Fruit fly (Drosophila melanogaster) Kc167 (cell line): ENCODE measurements around the gene CG12253.

Experiments
- Myc ChIP-seq: fragments of >200 bp; optimal IDR thresholded peaks from 2 replicates; lab custom pipeline; 2017; ENCODE audit warnings: missing external identifiers
- Sin3A ChIP-seq: fragments of >200 bp; optimal IDR thresholded peaks from 2 replicates; lab custom pipeline; 2018; ENCODE audit warnings: missing external identifiers
- h ChIP-seq: fragments of >200 bp; optimal IDR thresholded peaks from 3 replicates; lab custom pipeline; 2018; ENCODE audit warnings: missing external identifiers
- insv ChIP-seq: fragments of >200 bp; optimal IDR thresholded peaks from 3 replicates; lab custom pipeline; 2018; ENCODE audit warnings: missing external identifiers
- psq ChIP-seq: fragments of >200 bp; optimal IDR thresholded peaks from 2 replicates; lab custom pipeline; 2017; ENCODE audit warnings: missing external identifiers
- ttk ChIP-seq: sonication (Bioruptor generic); optimal IDR thresholded peaks from 2 replicates; lab custom pipeline; 2017; ENCODE audit warnings: missing external identifiers

The CG12253 gene

DNA sequence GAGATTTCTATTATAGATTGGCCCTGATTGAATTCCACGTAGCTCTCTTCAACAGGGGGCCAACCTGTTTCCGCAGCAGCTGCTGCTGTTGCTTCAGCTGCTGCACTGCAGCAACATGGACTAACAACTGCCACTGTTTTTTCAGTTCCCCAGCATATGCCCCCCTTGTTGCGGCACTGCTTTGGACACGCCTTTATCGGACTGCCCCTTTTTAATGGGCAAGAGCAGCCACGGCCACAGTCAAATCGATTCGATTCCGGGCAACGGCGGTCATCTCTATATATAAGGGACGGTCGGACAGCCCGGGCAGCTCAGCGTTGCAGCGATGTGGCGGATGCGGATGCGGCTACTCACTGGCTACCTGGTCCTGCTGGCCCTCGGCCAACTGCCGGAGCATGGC lies 27.7 kb downstream of the CG12253 start, which contains the start of gene Acp32CD:
TSS of gene Acp32CD (plus strand) at position 301 of the 400 bp plus-strand sequence.
- TF ChIP-seq Myc (lab: Kevin White, UChicago), result no peak
- TF ChIP-seq Sin3A (lab: Kevin White, UChicago), result no peak
- no peak for TF ChIP-seq insv

- no peak for TF ChIP-seq insv
- no peak for TF ChIP-seq h (lab: Kevin White, UChicago)
- no peak for TF ChIP-seq Sin3A (lab: Kevin White, UChicago)
- TF ChIP-seq psq (lab: Kevin White, UChicago), result no peak
- TF ChIP-seq ttk (lab: Kevin White, UChicago), result no peak
- no peak for TF ChIP-seq Myc (lab: Kevin White, UChicago)
These were observed 29.1 kb downstream of the CG12253 start, which contains the start of gene CG14913 for dm6 chr2L:11016695-11017094. CG14913 (plus strand) TSS chr2L:11016995.

dm6 chr2L:11021606-11022005 lies 34.0 kb downstream of the CG12253 start:
- TF ChIP-seq Myc (lab: Kevin White, UChicago), result no peak

DNA sequence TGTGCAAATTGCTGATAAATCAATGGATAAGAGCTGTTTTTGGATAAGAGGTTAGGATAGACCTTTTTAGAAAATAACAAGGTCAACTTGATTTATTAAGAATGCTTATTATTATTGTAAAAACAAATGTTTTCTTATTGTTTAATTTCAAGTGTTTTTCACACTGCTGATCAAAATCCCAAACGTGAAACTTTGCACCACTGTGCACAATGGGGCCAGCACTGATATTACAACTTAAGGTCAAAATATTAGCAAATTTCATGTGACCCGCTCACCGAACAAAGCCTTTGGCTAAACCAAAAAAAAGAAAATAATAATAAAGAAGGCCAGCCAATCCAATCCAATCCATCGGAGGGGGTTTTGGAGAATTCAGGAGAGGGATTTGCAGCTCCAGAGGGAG lies 35.2 kb downstream of the CG12253 start:
- TF ChIP-seq psq (lab: Kevin White, UChicago), result no peak
- no peak for TF ChIP-seq ttk (lab: Kevin White, UChicago)
- no peak for TF ChIP-seq h (lab: Kevin White, UChicago)
- no peak for TF ChIP-seq insv
- TF ChIP-seq Sin3A (lab: Kevin White, UChicago), result no peak
- no peak for TF ChIP-seq Myc (lab: Kevin White, UChicago)

DNA sequence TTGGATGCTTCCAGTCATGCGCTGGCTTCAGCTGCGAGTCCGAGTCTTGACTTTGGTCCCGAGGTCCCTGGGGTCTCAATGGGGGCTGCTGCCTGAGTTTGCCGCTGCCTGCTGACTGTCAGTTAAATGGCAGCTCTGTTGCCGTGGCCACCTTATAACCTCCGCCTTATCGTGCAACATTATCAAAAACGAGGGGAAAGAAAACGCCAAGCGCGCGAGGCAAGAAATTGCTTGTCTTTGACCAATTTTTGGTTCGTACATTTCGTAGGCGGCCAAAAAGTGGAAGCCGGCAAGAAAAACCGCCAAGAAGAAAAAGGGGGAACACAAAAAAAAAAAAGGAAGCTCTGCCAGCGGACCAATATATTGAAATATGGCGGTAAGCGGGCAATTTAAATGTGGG lies 36.3 kb downstream of the CG12253 start:
- no peak for TF ChIP-seq Sin3A (lab: Kevin White, UChicago)
- no peak for TF ChIP-seq h (lab: Kevin White, UChicago)
- no peak for TF ChIP-seq psq (lab: Kevin White, UChicago)
- TF ChIP-seq Myc (lab: Kevin White, UChicago), result no peak
- TF ChIP-seq ttk (lab: Kevin White, UChicago), result no peak
- TF ChIP-seq insv, result no peak

DNA sequence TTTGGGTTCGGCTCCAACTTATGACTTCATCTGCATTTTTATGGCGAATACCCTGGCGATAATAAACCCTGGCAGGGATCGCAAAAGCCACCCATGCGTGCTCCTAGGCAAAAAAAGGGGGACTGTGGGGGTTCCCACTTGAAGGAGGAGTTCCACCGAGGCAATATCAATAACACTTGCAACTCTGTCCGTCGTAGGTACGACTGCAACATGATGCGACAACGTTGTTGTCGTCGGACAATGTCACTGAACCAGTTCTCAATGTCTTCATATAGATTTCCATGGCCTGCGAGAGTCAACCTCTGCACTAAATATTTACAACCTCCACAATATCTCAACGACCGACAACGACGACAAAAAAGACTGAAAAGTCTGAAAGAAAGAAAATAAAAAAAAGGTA lies 39.6 kb downstream of the CG12253 start:
- TF ChIP-seq h (lab: Kevin White, UChicago), result no peak
- TF ChIP-seq insv, result no peak
- TF ChIP-seq ttk (lab: Kevin White, UChicago), result no peak
- TF ChIP-seq Myc (lab: Kevin White, UChicago), result no peak
- TF ChIP-seq psq (lab: Kevin White, UChicago), result no peak
- TF ChIP-seq Sin3A (lab: Kevin White, UChicago), result no peak

- TF ChIP-seq Myc (lab: Kevin White, UChicago) (no peak), Sin3A (lab: Kevin White, UChicago) (no peak), ttk (lab: Kevin White, UChicago) (no peak), psq (lab: Kevin White, UChicago) (no peak), insv (no peak), h (lab: Kevin White, UChicago) (no peak)
These were observed 40.4 kb downstream of the CG12253 start for dm6 chr2L:11027825-11028496.

- TF ChIP-seq insv (no peak), Sin3A (lab: Kevin White, UChicago) (no peak), Myc (lab: Kevin White, UChicago) (no peak), psq (lab: Kevin White, UChicago) (no peak), ttk (lab: Kevin White, UChicago) (no peak), h (lab: Kevin White, UChicago) (no peak)
These were observed 44.8 kb downstream of the CG12253 start for dm6 chr2L:11032285-11032970.

DNA sequence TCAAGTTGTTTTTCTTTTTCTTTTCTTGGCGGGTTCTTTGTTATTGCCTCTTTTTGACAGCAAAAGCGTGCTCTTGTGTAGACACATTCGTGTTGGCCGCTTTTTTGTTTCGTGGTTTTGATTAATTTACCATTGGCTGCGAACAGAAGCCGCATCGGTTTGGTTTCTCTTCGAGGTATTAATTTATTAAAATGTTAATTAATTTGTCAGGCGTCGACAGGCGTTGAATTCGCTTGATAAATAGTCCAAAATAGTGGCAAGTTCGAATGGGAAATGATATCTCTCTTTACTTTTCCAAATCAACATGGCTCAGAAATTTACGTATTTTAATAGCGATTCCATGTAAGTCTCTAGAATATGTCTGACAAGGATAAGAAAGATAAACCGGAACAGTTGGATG lies 46.9 kb downstream of the CG12253 start, which contains the start of gene CG18666:
TSS of gene CG18666 (plus strand) at position 301 of the 400 bp plus-strand sequence.
- TF ChIP-seq Sin3A (lab: Kevin White, UChicago), result no peak
- no peak for TF ChIP-seq h (lab: Kevin White, UChicago)

dm6 chr2L:11037583-11038517 lies 50.2 kb downstream of the CG12253 start:
- no peak for TF ChIP-seq insv
- TF ChIP-seq h (lab: Kevin White, UChicago), result no peak
- TF ChIP-seq Sin3A (lab: Kevin White, UChicago), result no peak
- TF ChIP-seq psq (lab: Kevin White, UChicago), result no peak
- TF ChIP-seq Myc (lab: Kevin White, UChicago), result no peak
- TF ChIP-seq ttk (lab: Kevin White, UChicago), result no peak
